Worm (Caenorhabditis elegans): ENCODE measurements around the gene kin-19.
A peak's percentile ranks its signal among the peaks of the same experiment; 100 is the strongest.

The kin-19 gene

ce11 chrIII:4087565-4087964, 1.1 kb upstream of the kin-19 start (continued):
- TF ChIP-seq zfp-2 (tag; optimal IDR thresholded peaks at IDR 0.05) (no peak), ceh-44 (GFP tag; IDR thresholded peaks at IDR 0.05) (no peak), saeg-2 (GFP tag; IDR thresholded peaks at IDR 0.05) (no peak), lsy-2 (tag; optimal IDR thresholded peaks at IDR 0.05) (peak in 1 of 2 experiments; percentile 89), lin-39 (tag; optimal IDR thresholded peaks at IDR 0.05) (no peak), nhr-11 (tag; optimal IDR thresholded peaks at IDR 0.05) (peak; percentile 76), duxl-1 (tag; optimal IDR thresholded peaks at IDR 0.05; ENCODE audit: poor library complexity) (no peak), tra-1 (GFP tag; IDR thresholded peaks at IDR 0.05) (no peak), Y48G9A.11 (GFP tag; IDR thresholded peaks at IDR 0.05) (no peak), fos-1 (tag; optimal IDR thresholded peaks at IDR 0.05) (no peak), php-3 (GFP tag; IDR thresholded peaks at IDR 0.05) (no peak), T20F7.1 (GFP tag; optimal IDR thresholded peaks at IDR 0.05) (peak; percentile 16), mes-2 (tag; optimal IDR thresholded peaks at IDR 0.05; ENCODE audit: poor library complexity, severe bottlenecking) (peak; percentile 63), ceh-20 (GFP tag; IDR thresholded peaks at IDR 0.05) (0 out of 2 replicates have a peak, but pooled peaks have one; percentile 39), madf-9 (GFP tag; conservative IDR thresholded peaks at IDR 0.05) (no peak), hif-1 (tag; optimal IDR thresholded peaks at IDR 0.05) (peak in 1 of 2 experiments; percentile 63), lim-7 (GFP tag; IDR thresholded peaks at IDR 0.05) (no peak)

ce11 chrIII:4087064-4087463, 628 bp upstream of the kin-19 start:
- TF ChIP-seq madf-9 (GFP tag; conservative IDR thresholded peaks at IDR 0.05) (no peak), Y75B8A.6 (GFP tag; IDR thresholded peaks at IDR 0.05) (no peak), aha-1 (tag) (peak; percentile 80)

- TF ChIP-seq lin-39 (tag; optimal IDR thresholded peaks at IDR 0.05) (no peak), T20F7.1 (GFP tag; optimal IDR thresholded peaks at IDR 0.05) (no peak), daf-12 (tag; optimal IDR thresholded peaks at IDR 0.05) (no peak), T26A8.4 (GFP tag; IDR thresholded peaks at IDR 0.05) (0 out of 2 replicates have a peak, but pooled peaks have one; percentile 3), F37D6.2 (tag; optimal IDR thresholded peaks at IDR 0.05) (no peak), spr-3 (GFP tag; optimal IDR thresholded peaks at IDR 0.05) (no peak), aha-1 (tag) (peak; percentile 92)
These were observed 779 bp downstream of the kin-19 start for ce11 chrIII:4085657-4086056.

ce11 chrIII:4083429-4083828, 3.0 kb downstream of the kin-19 start:
- TF ChIP-seq lin-1 (GFP tag; IDR thresholded peaks at IDR 0.05) (no peak), nhr-111 (GFP tag; optimal IDR thresholded peaks at IDR 0.05) (no peak), mxl-3 (GFP tag; optimal IDR thresholded peaks at IDR 0.05) (no peak), aha-1 (tag) (peak; percentile 94), nhr-76 (tag; optimal IDR thresholded peaks at IDR 0.05) (no peak), T20F7.1 (GFP tag; optimal IDR thresholded peaks at IDR 0.05) (no peak), nhr-11 (tag; optimal IDR thresholded peaks at IDR 0.05) (no peak), duxl-1 (tag; optimal IDR thresholded peaks at IDR 0.05; ENCODE audit: poor library complexity) (peak; percentile 4), unc-62 (GFP tag; optimal IDR thresholded peaks at IDR 0.05 in 1 of 2) (no peak), unc-62 (tag; optimal IDR thresholded peaks at IDR 0.05) (no peak)

- TF ChIP-seq ces-1 (GFP tag; optimal IDR thresholded peaks at IDR 0.05) = peak; percentile 54
- TF ChIP-seq nhr-28 (tag; optimal IDR thresholded peaks at IDR 0.05) = no peak
- peak; percentile 22 for TF ChIP-seq rbr-2 (tag; optimal IDR thresholded peaks at IDR 0.05)
These were observed 16.2 kb downstream of the kin-19 start for ce11 chrIII:4070239-4070638.

- TF ChIP-seq lin-38 (GFP tag; IDR thresholded peaks at IDR 0.05) = no peak
- peak; percentile 51 for TF ChIP-seq set-16 (GFP tag; IDR thresholded peaks at IDR 0.05)
These were observed 18.3 kb downstream of the kin-19 start for ce11 chrIII:4068120-4068519.

Measured in whole organism, L4 larva.